Worm (Caenorhabditis elegans): Measurements from ENCODE around the gene memi-1.

The memi-1 gene

ce11 chrIV:4771792-4772191 is 11.6 kb upstream of the memi-1 start, which contains the start of gene R11E3.2:
R11E3.2 (plus strand) TSS chrIV:4772092.
- TF ChIP-seq elt-2 (tag; optimal IDR thresholded peaks at IDR 0.05), result no peak
- TF ChIP-seq ceh-19 (GFP tag; optimal IDR thresholded peaks at IDR 0.05), result no peak
- TF ChIP-seq ceh-24 (tag; optimal IDR thresholded peaks at IDR 0.05), result no peak
- TF ChIP-seq npax-4 (tag; optimal IDR thresholded peaks at IDR 0.05), result no peak
- no peak for TF ChIP-seq dmd-4 (tag; optimal IDR thresholded peaks at IDR 0.05; ENCODE audit: borderline replicate concordance)
- no peak for TF ChIP-seq ceh-30 (tag; optimal IDR thresholded peaks at IDR 0.05)
- no peak for TF ChIP-seq sox-4 (tag; optimal IDR thresholded peaks at IDR 0.05)
- no peak for TF ChIP-seq unc-3 (GFP tag; conservative IDR thresholded peaks at IDR 0.05)
- no peak for TF ChIP-seq unc-3 (tag; optimal IDR thresholded peaks at IDR 0.05)
- no peak for TF ChIP-seq fkh-6 (tag; optimal IDR thresholded peaks at IDR 0.05)
- no peak for TF ChIP-seq F13H6.1 (tag; optimal IDR thresholded peaks at IDR 0.05)
- TF ChIP-seq dve-1 (tag; optimal IDR thresholded peaks at IDR 0.05), result no peak
- no peak for TF ChIP-seq ceh-48 (tag; optimal IDR thresholded peaks at IDR 0.05)
- no peak for TF ChIP-seq Y22D7AL.16 (tag; optimal IDR thresholded peaks at IDR 0.05)
- TF ChIP-seq pqm-1 (tag; optimal IDR thresholded peaks at IDR 0.05), result no peak
- no peak for TF ChIP-seq hlh-8 (tag; optimal IDR thresholded peaks at IDR 0.05)
- TF ChIP-seq syd-9 (tag; optimal IDR thresholded peaks at IDR 0.05), result no peak

- TF ChIP-seq eyg-1 (tag; optimal IDR thresholded peaks at IDR 0.05) (no peak), dmd-4 (tag; optimal IDR thresholded peaks at IDR 0.05; ENCODE audit: borderline replicate concordance) (no peak), sox-2 (GFP tag; IDR thresholded peaks at IDR 0.05) (no peak)
Observed at ce11 chrIV:4764422-4764821, 4.2 kb upstream of the memi-1 start, which contains the start of gene npp-26. npp-26 (plus strand) TSS chrIV:4764722.

ce11 chrIV:4763844-4764243 is 3.6 kb upstream of the memi-1 start, which contains the start of gene Y17G9B.2:
Y17G9B.2 (plus strand) TSS chrIV:4764144.
- TF ChIP-seq K09A11.1 (tag; optimal IDR thresholded peaks at IDR 0.05; ENCODE audit: insufficient read depth), result no peak
- TF ChIP-seq nhr-11 (tag; optimal IDR thresholded peaks at IDR 0.05), result no peak
- no peak for TF ChIP-seq unc-86 (tag; optimal IDR thresholded peaks at IDR 0.05)
- TF ChIP-seq ceh-30 (tag; optimal IDR thresholded peaks at IDR 0.05), result no peak
- no peak for TF ChIP-seq hlh-13 (GFP tag; optimal IDR thresholded peaks at IDR 0.05)
- no peak for TF ChIP-seq ref-2 (tag; optimal IDR thresholded peaks at IDR 0.05)
- no peak for TF ChIP-seq T23F11.4 (GFP tag; optimal IDR thresholded peaks at IDR 0.05)
- no peak for TF ChIP-seq ceh-6 (GFP tag; optimal IDR thresholded peaks at IDR 0.05)
- no peak for TF ChIP-seq nfya-1 (tag; optimal IDR thresholded peaks at IDR 0.05)

- TF ChIP-seq unc-86 (tag; optimal IDR thresholded peaks at IDR 0.05), result no peak
- no peak for TF ChIP-seq ets-4 (tag; optimal IDR thresholded peaks at IDR 0.05)
Observed at ce11 chrIV:4758659-4759058, 1.6 kb downstream of the memi-1 start, which contains the start of gene Y17G9B.8. Y17G9B.8 (minus strand) TSS chrIV:4758840.

- TF ChIP-seq fkh-10 (GFP tag; optimal IDR thresholded peaks at IDR 0.05), result no peak
- TF ChIP-seq ref-2 (tag; optimal IDR thresholded peaks at IDR 0.05), result peak; percentile 34
- peak; percentile 44 for TF ChIP-seq ceh-48 (tag; optimal IDR thresholded peaks at IDR 0.05)
- TF ChIP-seq F13H6.1 (tag; optimal IDR thresholded peaks at IDR 0.05), result no peak
- peak; percentile 61 for TF ChIP-seq ceh-34 (tag; optimal IDR thresholded peaks at IDR 0.05)
Observed at ce11 chrIV:4755929-4756655, 4.1 kb downstream of the memi-1 start, which contains the start of the genes fbxb-77 and Y17G9B.11. fbxb-77 (minus strand) TSS chrIV:4756157. Y17G9B.11 (plus strand) TSS chrIV:4756605.

ce11 chrIV:4751814-4752213 is 8.4 kb downstream of the memi-1 start, which contains the start of gene Y17G9B.4:
Y17G9B.4 (plus strand) TSS chrIV:4752119.
- TF ChIP-seq ceh-9 (tag; optimal IDR thresholded peaks at IDR 0.05) (no peak), unc-42 (tag; optimal IDR thresholded peaks at IDR 0.05) (no peak), nfya-1 (tag; optimal IDR thresholded peaks at IDR 0.05) (no peak), unc-3 (GFP tag; conservative IDR thresholded peaks at IDR 0.05) (no peak), unc-3 (tag; optimal IDR thresholded peaks at IDR 0.05) (no peak), ceh-45 (GFP tag; IDR thresholded peaks at IDR 0.05) (no peak), C38D4.7 (GFP tag; optimal IDR thresholded peaks at IDR 0.05) (no peak), lin-11 (tag; optimal IDR thresholded peaks at IDR 0.05) (no peak), unc-55 (GFP tag; optimal IDR thresholded peaks at IDR 0.05) (no peak), dmd-4 (tag; optimal IDR thresholded peaks at IDR 0.05; ENCODE audit: borderline replicate concordance) (no peak), zip-5 (tag; optimal IDR thresholded peaks at IDR 0.05) (no peak), K09A11.1 (tag; optimal IDR thresholded peaks at IDR 0.05; ENCODE audit: insufficient read depth) (no peak), gmeb-2 (tag; optimal IDR thresholded peaks at IDR 0.05) (no peak), fkh-10 (GFP tag; optimal IDR thresholded peaks at IDR 0.05) (no peak), hlh-30 (tag; optimal IDR thresholded peaks at IDR 0.05; ENCODE audit: insufficient read depth) (no peak), ttx-3 (tag; optimal IDR thresholded peaks at IDR 0.05) (no peak), rnt-1 (tag; optimal IDR thresholded peaks at IDR 0.05) (no peak)

All from whole organism, late embryonic.